Worm (Caenorhabditis elegans): ENCODE measurements around the gene sri-66.

- TF ChIP-seq ztf-11 (tag; optimal IDR thresholded peaks at IDR 0.05) (no peak), mab-5 (tag; optimal IDR thresholded peaks at IDR 0.05) (no peak), snpc-4 (tag; optimal IDR thresholded peaks at IDR 0.05) (no peak), nhr-28 (tag; optimal IDR thresholded peaks at IDR 0.05) (no peak), nhr-12 (tag; optimal IDR thresholded peaks at IDR 0.05) (no peak), nhr-76 (tag; optimal IDR thresholded peaks at IDR 0.05) (no peak), nhr-237 (tag; optimal IDR thresholded peaks at IDR 0.05) (no peak), unc-62 (GFP tag; optimal IDR thresholded peaks at IDR 0.05) (no peak), elt-1 (tag; optimal IDR thresholded peaks at IDR 0.05; ENCODE audit: borderline replicate concordance, insufficient read depth) (no peak), drap-1 (GFP tag; optimal IDR thresholded peaks at IDR 0.05) (no peak), lsy-2 (tag; optimal IDR thresholded peaks at IDR 0.05) (no peak)
Measured at ce11 chrV:17105483-17105882, 45.4 kb downstream of the sri-66 start, which contains the start of gene ZK218.7.
